Worm (Caenorhabditis elegans): Measurements from ENCODE around the gene snb-6.

snb-6 gene

DNA sequence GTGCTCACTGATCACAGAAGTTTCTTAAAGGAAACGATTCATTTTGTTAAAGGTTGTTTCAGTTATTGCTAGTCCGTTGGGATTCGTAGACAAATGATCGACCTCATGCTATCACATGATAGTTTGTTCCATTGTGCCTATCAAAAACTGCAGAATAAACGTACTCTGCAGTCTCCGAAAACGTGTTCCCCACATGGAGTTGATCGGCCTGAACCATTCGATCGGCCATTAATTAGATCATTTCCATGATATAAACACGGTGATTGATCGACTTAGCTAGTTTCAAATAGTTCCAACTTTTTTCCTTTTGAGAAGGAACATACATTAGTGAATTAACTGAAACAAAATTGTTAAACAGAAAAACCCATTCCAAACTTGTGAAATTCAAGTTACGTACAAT is 36.8 kb downstream of the snb-6 start (continued):
- no peak for TF ChIP-seq ama-1 (optimal IDR thresholded peaks at IDR 0.05)
- peak; percentile 25 for TF ChIP-seq nhr-47 (tag; optimal IDR thresholded peaks at IDR 0.05)
- TF ChIP-seq elt-2 (tag; optimal IDR thresholded peaks at IDR 0.05): no peak
- no peak for TF ChIP-seq nhr-84 (tag; optimal IDR thresholded peaks at IDR 0.05)
- TF ChIP-seq grh-1 (GFP tag; IDR thresholded peaks at IDR 0.05): peak; percentile 61
- no peak for TF ChIP-seq snpc-4 (tag; optimal IDR thresholded peaks at IDR 0.05)
- TF ChIP-seq vab-15 (tag; optimal IDR thresholded peaks at IDR 0.05): no peak
- no peak for TF ChIP-seq egl-27 (tag; optimal IDR thresholded peaks at IDR 0.05)
- TF ChIP-seq unc-30 (tag; optimal IDR thresholded peaks at IDR 0.05): no peak
- no peak for TF ChIP-seq efl-1 (optimal IDR thresholded peaks at IDR 0.05)
- peak in 1 of 2 experiments; percentile 88 for TF ChIP-seq efl-1 (GFP tag; optimal IDR thresholded peaks at IDR 0.05 in 1 of 2)
- TF ChIP-seq nhr-76 (tag; optimal IDR thresholded peaks at IDR 0.05): no peak
- TF ChIP-seq ceh-88 (GFP tag; IDR thresholded peaks at IDR 0.05): no peak
- peak in 1 of 2 experiments; percentile 71 for TF ChIP-seq lin-35 (GFP tag; optimal IDR thresholded peaks at IDR 0.05)
- no peak for TF ChIP-seq egl-13 (tag; optimal IDR thresholded peaks at IDR 0.05)
- TF ChIP-seq xbp-1 (tag; optimal IDR thresholded peaks at IDR 0.05): no peak
- TF ChIP-seq efl-3 (GFP tag; optimal IDR thresholded peaks at IDR 0.05): no peak
- TF ChIP-seq ceh-63 (GFP tag; optimal IDR thresholded peaks at IDR 0.05): no peak
- TF ChIP-seq aly-2 (tag; optimal IDR thresholded peaks at IDR 0.05): no peak
- TF ChIP-seq nhr-19 (GFP tag; conservative IDR thresholded peaks at IDR 0.05): peak; percentile 86
- TF ChIP-seq ztf-4 (tag; optimal IDR thresholded peaks at IDR 0.05): no peak
- TF ChIP-seq C16A3.4 (tag; optimal IDR thresholded peaks at IDR 0.05): peak; percentile 39
- no peak for TF ChIP-seq lin-39 (tag; optimal IDR thresholded peaks at IDR 0.05)
- no peak for TF ChIP-seq nhr-11 (tag; optimal IDR thresholded peaks at IDR 0.05)
- TF ChIP-seq F16B12.6 (tag; optimal IDR thresholded peaks at IDR 0.05): no peak
- TF ChIP-seq blmp-1 (tag; optimal IDR thresholded peaks at IDR 0.05): peak; percentile 59
- no peak for TF ChIP-seq ets-5 (GFP tag; IDR thresholded peaks at IDR 0.05)
- no peak for TF ChIP-seq C34B4.2 (tag; optimal IDR thresholded peaks at IDR 0.05)
- no peak for TF ChIP-seq lin-13 (GFP tag; optimal IDR thresholded peaks at IDR 0.05)
- TF ChIP-seq unc-98 (GFP tag; IDR thresholded peaks at IDR 0.05): no peak
- peak; percentile 91 for TF ChIP-seq nhr-85 (tag)
- peak; percentile 23 for TF ChIP-seq irx-1 (tag; optimal IDR thresholded peaks at IDR 0.05)
- no peak for TF ChIP-seq fkh-8 (tag; optimal IDR thresholded peaks at IDR 0.05)
- TF ChIP-seq elt-3 (tag; optimal IDR thresholded peaks at IDR 0.05): peak in 5 of 6 experiments; percentile 7 to 95 (median 38)
- peak in 1 of 2 experiments; percentile 85 for TF ChIP-seq mdl-1 (tag; optimal IDR thresholded peaks at IDR 0.05)
- no peak for TF ChIP-seq zip-4 (GFP tag; optimal IDR thresholded peaks at IDR 0.05)
- no peak for TF ChIP-seq hpl-2 (GFP tag; optimal IDR thresholded peaks at IDR 0.05)
- peak; percentile 84 for TF ChIP-seq unc-130 (tag; optimal IDR thresholded peaks at IDR 0.05)
- TF ChIP-seq nhr-20 (tag; optimal IDR thresholded peaks at IDR 0.05): peak; percentile 86
- TF ChIP-seq fos-1 (tag; optimal IDR thresholded peaks at IDR 0.05): no peak
- no peak for TF ChIP-seq dpl-1 (GFP tag; optimal IDR thresholded peaks at IDR 0.05)
- no peak for TF ChIP-seq rnt-1 (tag; optimal IDR thresholded peaks at IDR 0.05)
- no peak for TF ChIP-seq sup-37 (GFP tag; optimal IDR thresholded peaks at IDR 0.05)
- peak; percentile 43 for TF ChIP-seq snu-23 (GFP tag; optimal IDR thresholded peaks at IDR 0.05)
- no peak for TF ChIP-seq ces-1 (GFP tag; optimal IDR thresholded peaks at IDR 0.05)
- TF ChIP-seq ceh-82 (tag; optimal IDR thresholded peaks at IDR 0.05): no peak
- TF ChIP-seq isw-1 (GFP tag; IDR thresholded peaks at IDR 0.05): no peak
